Worm (Caenorhabditis elegans): Measurements from ENCODE around the gene col-116.

ce11 chrIV:8359716-8360407 is 4.2 kb downstream of the col-116 start, which contains the start of gene D2096.5:
- TF ChIP-seq elt-2 (tag; optimal IDR thresholded peaks at IDR 0.05) = no peak
- TF ChIP-seq nhr-11 (tag; optimal IDR thresholded peaks at IDR 0.05) = no peak
- no peak for TF ChIP-seq pqm-1 (tag; optimal IDR thresholded peaks at IDR 0.05)
- TF ChIP-seq ceh-45 (GFP tag; IDR thresholded peaks at IDR 0.05) = no peak
- TF ChIP-seq hlh-30 (tag; optimal IDR thresholded peaks at IDR 0.05; ENCODE audit: insufficient read depth) = no peak
- no peak for TF ChIP-seq hlh-8 (tag; optimal IDR thresholded peaks at IDR 0.05)
- TF ChIP-seq odd-2 (tag; optimal IDR thresholded peaks at IDR 0.05) = no peak
- no peak for TF ChIP-seq ets-4 (tag; optimal IDR thresholded peaks at IDR 0.05)
- TF ChIP-seq unc-86 (tag; optimal IDR thresholded peaks at IDR 0.05) = no peak
- TF ChIP-seq ceh-30 (tag; optimal IDR thresholded peaks at IDR 0.05) = no peak
- peak; percentile 61 for TF ChIP-seq ceh-14 (tag; optimal IDR thresholded peaks at IDR 0.05)
- no peak for TF ChIP-seq pag-3 (tag; optimal IDR thresholded peaks at IDR 0.05; ENCODE audit: borderline replicate concordance)
- TF ChIP-seq unc-55 (GFP tag; optimal IDR thresholded peaks at IDR 0.05) = no peak
- no peak for TF ChIP-seq C38D4.7 (GFP tag; optimal IDR thresholded peaks at IDR 0.05)
